Fruit fly (Drosophila melanogaster) whole organism, embryonic: ENCODE measurements around the gene CG10063.

ENCODE experiments used
- Adf1 ChIP-seq: fragments of 200-800 bp; sonication (Bioruptor generic); IDR thresholded peaks from 2 replicates; pipeline ENCODE4 v1.3.6; 2022; ENCODE audit warnings: missing biosample characterization, missing genetic modification characterization
- Aef1 ChIP-seq: fragments of 200-800 bp; sonication (Bioruptor generic); IDR thresholded peaks from 3 replicates; pipeline ENCODE4 v1.3.6; 2022; ENCODE audit warnings: missing biosample characterization, missing genetic modification characterization
- Asciz ChIP-seq: fragments of 200-800 bp; sonication (Bioruptor generic); optimal IDR thresholded peaks from 2 replicates; lab custom pipeline; 2017; ENCODE audit warnings: missing biosample characterization, mild to moderate bottlenecking, missing genetic modification characterization, missing genetic modification reagents
- CG10462 ChIP-seq: fragments of 200-800 bp; sonication (Bioruptor generic); optimal IDR thresholded peaks from 2 replicates; lab custom pipeline; 2016; ENCODE audit warnings: missing biosample characterization, missing genetic modification characterization
- CG11093 ChIP-seq: fragments of 200-800 bp; sonication (Bioruptor generic); IDR thresholded peaks from 3 replicates; pipeline ENCODE4 v1.3.6; 2022; ENCODE audit warnings: missing biosample characterization, missing genetic modification characterization
- CG11456 ChIP-seq: fragments of 200-800 bp; sonication (Bioruptor generic); IDR thresholded peaks from 3 replicates; pipeline ENCODE4 v1.3.6; 2022; ENCODE audit warnings: missing biosample characterization, missing genetic modification characterization
- CG12236 ChIP-seq: fragments of 200-800 bp; sonication (Bioruptor generic); optimal IDR thresholded peaks from 2 replicates; lab custom pipeline; 2016; ENCODE audit warnings: missing biosample characterization, missing genetic modification characterization
- CG13287 ChIP-seq: fragments of 200-800 bp; sonication (Bioruptor generic); IDR thresholded peaks from 2 replicates; pipeline ENCODE4 v1.3.6; 2022; ENCODE audit warnings: missing biosample characterization, missing genetic modification characterization; ENCODE audit not compliant: partially characterized antibody
- CG14667 ChIP-seq: fragments of 200-800 bp; sonication (Bioruptor generic); IDR thresholded peaks from 2 replicates; pipeline ENCODE4 v1.3.6; 2022; ENCODE audit warnings: missing biosample characterization, missing genetic modification characterization
- CG14965 ChIP-seq: fragments of 200-800 bp; sonication (Bioruptor generic); optimal IDR thresholded peaks from 2 replicates; lab custom pipeline; 2016; ENCODE audit warnings: missing biosample characterization, missing genetic modification characterization, borderline replicate concordance
- CG1647 ChIP-seq: fragments of 200-800 bp; sonication (Bioruptor generic); optimal IDR thresholded peaks from 3 replicates; lab custom pipeline; 2016; ENCODE audit warnings: missing biosample characterization, missing genetic modification characterization
- CG18262 ChIP-seq: fragments of 200-800 bp; optimal IDR thresholded peaks from 3 replicates; lab custom pipeline; 2019; ENCODE audit warnings: missing biosample characterization, mild to moderate bottlenecking, missing genetic modification characterization, moderate library complexity
- CG18619 ChIP-seq: fragments of 200-800 bp; sonication (Bioruptor generic); optimal IDR thresholded peaks from 3 replicates; lab custom pipeline; 2017; ENCODE audit warnings: missing biosample characterization, mild to moderate bottlenecking, missing genetic modification characterization
- CG2120 ChIP-seq: fragments of 200-800 bp; sonication (Bioruptor generic); optimal IDR thresholded peaks from 3 replicates; lab custom pipeline; 2016; ENCODE audit warnings: missing biosample characterization, missing genetic modification characterization
- CG2199 ChIP-seq: fragments of 200-800 bp; sonication (Bioruptor generic); IDR thresholded peaks from 3 replicates; pipeline ENCODE4 v1.3.6; 2022; ENCODE audit warnings: missing biosample characterization, missing genetic modification characterization
- CG2889 ChIP-seq: fragments of 200-800 bp; sonication (Bioruptor generic); IDR thresholded peaks from 3 replicates; pipeline ENCODE4 v1.3.6; 2022; ENCODE audit warnings: missing biosample characterization, missing genetic modification characterization
- CG4282 ChIP-seq: fragments of 200-800 bp; sonication (Bioruptor generic); optimal IDR thresholded peaks from 2 replicates; lab custom pipeline; 2016; ENCODE audit warnings: missing biosample characterization, missing genetic modification characterization
- CG5245 ChIP-seq: fragments of 200-800 bp; sonication (Bioruptor generic); optimal IDR thresholded peaks from 3 replicates; lab custom pipeline; 2016; ENCODE audit warnings: missing biosample characterization, missing genetic modification characterization
- CG7839 ChIP-seq: fragments of 200-800 bp; sonication (Bioruptor generic); optimal IDR thresholded peaks from 3 replicates; lab custom pipeline; 2018; ENCODE audit warnings: missing biosample characterization, mild to moderate bottlenecking, missing genetic modification characterization, moderate library complexity
- CG9437 ChIP-seq: fragments of 200-800 bp; sonication (Bioruptor generic); optimal IDR thresholded peaks from 2 replicates; lab custom pipeline; 2018; ENCODE audit warnings: missing biosample characterization, mild to moderate bottlenecking, missing genetic modification characterization
- Dad ChIP-seq: fragments of 200-800 bp; sonication (Bioruptor generic); optimal IDR thresholded peaks from 3 replicates; lab custom pipeline; 2016; ENCODE audit warnings: missing biosample characterization, missing genetic modification characterization
- Drgx ChIP-seq: fragments of 200-800 bp; sonication (Bioruptor generic); IDR thresholded peaks from 2 replicates; pipeline ENCODE4 v1.3.6; 2022; ENCODE audit warnings: missing biosample characterization, missing genetic modification characterization
- ERR ChIP-seq: fragments of 200-800 bp; sonication (Bioruptor generic); optimal IDR thresholded peaks from 2 replicates; lab custom pipeline; 2016; ENCODE audit warnings: missing biosample characterization, missing genetic modification characterization
- Gsc ChIP-seq: fragments of 200-800 bp; sonication (Bioruptor generic); IDR thresholded peaks from 2 replicates; pipeline ENCODE4 v1.3.6; 2022; ENCODE audit warnings: missing biosample characterization, missing genetic modification characterization
- HLH54F ChIP-seq: fragments of 200-800 bp; sonication (Bioruptor generic); optimal IDR thresholded peaks from 3 replicates; lab custom pipeline; 2016; ENCODE audit warnings: missing biosample characterization, missing genetic modification characterization
- Meics ChIP-seq: fragments of 200-800 bp; sonication (Bioruptor generic); optimal IDR thresholded peaks from 2 replicates; lab custom pipeline; 2017; ENCODE audit warnings: missing biosample characterization, mild to moderate bottlenecking, missing genetic modification characterization
- Nf-YA ChIP-seq: fragments of 200-800 bp; sonication (Bioruptor generic); IDR thresholded peaks from 2 replicates; pipeline ENCODE4 v1.3.6; 2022; ENCODE audit warnings: missing biosample characterization, missing genetic modification characterization
- Rx ChIP-seq: fragments of 200-800 bp; sonication (Bioruptor generic); IDR thresholded peaks from 2 replicates; pipeline ENCODE4 v1.3.6; 2022; ENCODE audit warnings: missing biosample characterization, missing genetic modification characterization
- ato ChIP-seq: fragments of 200-800 bp; sonication (Bioruptor generic); IDR thresholded peaks from 2 replicates; pipeline ENCODE4 v1.3.6; 2022; ENCODE audit warnings: missing biosample characterization, missing genetic modification characterization; ENCODE audit not compliant: partially characterized antibody
- bbx ChIP-seq: fragments of 200-800 bp; sonication (Bioruptor generic); IDR thresholded peaks from 2 replicates; pipeline ENCODE4 v1.3.6; 2022; ENCODE audit warnings: missing biosample characterization, missing genetic modification characterization; ENCODE audit not compliant: partially characterized antibody
- bowl ChIP-seq: fragments of 200-800 bp; sonication (Bioruptor generic); IDR thresholded peaks from 2 replicates; pipeline ENCODE4 v1.3.6; 2022; ENCODE audit warnings: missing biosample characterization, missing genetic modification characterization
- dmrt99B ChIP-seq: fragments of 200-800 bp; sonication (Bioruptor generic); optimal IDR thresholded peaks from 2 replicates; lab custom pipeline; 2018; ENCODE audit warnings: missing biosample characterization, mild to moderate bottlenecking, missing genetic modification characterization, moderate library complexity
- eyg ChIP-seq: fragments of 200-800 bp; sonication (Bioruptor generic); optimal IDR thresholded peaks from 3 replicates; lab custom pipeline; 2016; ENCODE audit warnings: missing biosample characterization, missing genetic modification characterization
- fd96Cb ChIP-seq: fragments of 200-800 bp; sonication (Bioruptor generic); optimal IDR thresholded peaks from 2 replicates; lab custom pipeline; 2018; ENCODE audit warnings: missing biosample characterization, mild to moderate bottlenecking, missing genetic modification characterization, moderate library complexity
- ftz-f1 ChIP-seq: fragments of 200-800 bp; sonication (Bioruptor generic); optimal IDR thresholded peaks from 2 replicates; lab custom pipeline; 2016; ENCODE audit warnings: missing biosample characterization, missing genetic modification characterization
- gcm ChIP-seq: fragments of 200-800 bp; sonication (Bioruptor generic); optimal IDR thresholded peaks from 2 replicates; lab custom pipeline; 2019; ENCODE audit warnings: missing biosample characterization, mild to moderate bottlenecking, missing genetic modification characterization, moderate library complexity
- gem ChIP-seq: fragments of 200-800 bp; sonication (Bioruptor generic); optimal IDR thresholded peaks from 2 replicates; lab custom pipeline; 2019; ENCODE audit warnings: missing biosample characterization, mild to moderate bottlenecking, missing genetic modification characterization, moderate library complexity
- ken ChIP-seq: fragments of 200-800 bp; sonication (Bioruptor generic); IDR thresholded peaks from 3 replicates; pipeline ENCODE4 v1.3.6; 2022; ENCODE audit warnings: missing biosample characterization, missing genetic modification characterization
- lmd ChIP-seq: fragments of 200-800 bp; sonication (Bioruptor generic); IDR thresholded peaks from 2 replicates; pipeline ENCODE4 v1.3.6; 2022; ENCODE audit warnings: missing biosample characterization, missing genetic modification characterization
- p53 ChIP-seq: fragments of 200-800 bp; sonication (Bioruptor generic); optimal IDR thresholded peaks from 2 replicates; lab custom pipeline; 2016; ENCODE audit warnings: missing biosample characterization, missing genetic modification characterization
- scrt ChIP-seq: fragments of 200-800 bp; sonication (Bioruptor generic); optimal IDR thresholded peaks from 2 replicates; lab custom pipeline; 2018; ENCODE audit warnings: missing biosample characterization, mild to moderate bottlenecking, missing genetic modification characterization, moderate library complexity
- sens-2 ChIP-seq: fragments of 200-800 bp; sonication (Bioruptor generic); IDR thresholded peaks from 2 replicates; pipeline ENCODE4 v1.3.6; 2022; ENCODE audit warnings: missing biosample characterization, missing genetic modification characterization
- sima ChIP-seq: fragments of 200-800 bp; sonication (Bioruptor generic); optimal IDR thresholded peaks from 2 replicates; lab custom pipeline; 2016; ENCODE audit warnings: missing biosample characterization, missing genetic modification characterization
- slp2 ChIP-seq: fragments of 200-800 bp; sonication (Bioruptor generic); optimal IDR thresholded peaks from 2 replicates; lab custom pipeline; 2016; ENCODE audit warnings: missing biosample characterization, missing genetic modification characterization
- sob ChIP-seq: fragments of 200-800 bp; sonication (Bioruptor generic); IDR thresholded peaks from 2 replicates; pipeline ENCODE4 v1.3.6; 2022; ENCODE audit warnings: missing biosample characterization, missing genetic modification characterization
- tap ChIP-seq: fragments of 200-800 bp; optimal IDR thresholded peaks from 3 replicates; lab custom pipeline; 2019; ENCODE audit warnings: missing biosample characterization, mild to moderate bottlenecking, missing genetic modification characterization, moderate library complexity
- tgo ChIP-seq: fragments of 200-800 bp; sonication (Bioruptor generic); IDR thresholded peaks from 3 replicates; pipeline ENCODE4 v1.3.6; 2022; ENCODE audit warnings: missing biosample characterization, missing genetic modification characterization
- tll ChIP-seq, 2 experiments: fragments of 200-800 bp in 1 of 2; fragments of >200 bp in 1 of 2; sonication (Bioruptor generic) in 1 of 2; optimal IDR thresholded peaks; 2 replicates each; lab custom pipeline; 2017 to 2019; ENCODE audit warnings: missing biosample characterization in 2 of 2, missing genetic modification characterization in 2 of 2, mild to moderate bottlenecking in 1 of 2, moderate library complexity in 1 of 2
- toy ChIP-seq: fragments of 200-800 bp; sonication (Bioruptor generic); IDR thresholded peaks from 2 replicates; pipeline ENCODE4 v1.3.6; 2022; ENCODE audit warnings: missing biosample characterization, missing genetic modification characterization
- z ChIP-seq: fragments of 200-800 bp; sonication (Bioruptor generic); IDR thresholded peaks from 3 replicates; pipeline ENCODE4 v1.3.6; 2022; ENCODE audit warnings: missing biosample characterization, missing genetic modification characterization

Gene CG10063

DNA sequence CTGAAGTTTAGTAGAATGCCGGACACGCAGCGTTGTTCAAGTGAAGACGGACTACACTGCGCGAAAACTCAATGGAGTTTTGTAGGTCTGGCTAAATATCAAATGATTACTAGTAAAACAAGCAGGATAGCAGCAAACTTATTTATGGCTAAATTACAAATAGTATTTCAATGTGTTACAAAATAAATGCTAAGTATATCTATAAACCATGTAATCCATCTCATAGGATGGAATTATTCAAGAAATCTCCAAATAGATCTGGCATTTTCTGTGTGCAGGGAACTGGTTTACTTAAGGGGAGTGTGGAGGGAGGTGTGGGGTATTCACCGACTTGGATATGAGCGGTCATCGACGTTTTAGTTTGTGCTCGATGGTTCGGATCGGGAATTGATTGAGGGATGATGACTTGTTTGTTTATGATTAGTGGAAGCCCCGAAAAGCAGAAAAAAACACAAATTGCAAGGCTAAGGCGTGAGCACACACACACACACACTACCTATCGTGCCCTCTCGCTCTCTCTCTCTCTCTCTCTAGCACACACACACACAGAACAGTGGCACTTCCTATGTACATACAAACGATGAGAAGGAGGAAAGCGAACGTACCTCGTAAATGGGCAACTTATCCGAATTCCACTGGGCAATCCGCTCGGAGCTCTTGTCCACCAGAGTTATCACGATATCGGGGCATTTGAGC lies 8.3 kb downstream of the CG10063 start (continued):
- TF ChIP-seq CG18262 (tag; lab: Kevin White, UChicago), result peak; percentile 86
- TF ChIP-seq sima, result peak; percentile 27
- TF ChIP-seq bowl (GFP tag; lab: Robert Waterston, UW), result peak; percentile 40; the same call in 1 of the 2 replicates
- peak; percentile 82 for TF ChIP-seq CG12236 (GFP tag; lab: Kevin White, UChicago)
- TF ChIP-seq tgo (GFP tag; lab: Robert Waterston, UW), result peak; percentile 82
- peak; percentile 71 for TF ChIP-seq sob
- TF ChIP-seq ken (GFP tag; lab: Robert Waterston, UW), result 0 out of 3 replicates have a peak, but pooled peaks have one; percentile 20
- peak; percentile 51; the same call in 1 of the 3 replicates for TF ChIP-seq CG11456
- TF ChIP-seq gem (tag; lab: Kevin White, UChicago), result peak; percentile 91
- peak; percentile 73 for TF ChIP-seq ERR (GFP tag; lab: Kevin White, UChicago)
- peak; percentile 81 for TF ChIP-seq Meics (GFP tag; lab: Kevin White, UChicago)
- no peak for TF ChIP-seq z (GFP tag; lab: Robert Waterston, UW)
- peak; percentile 75 for TF ChIP-seq HLH54F (GFP tag; lab: Kevin White, UChicago)
- TF ChIP-seq CG10462, result peak; percentile 79
- peak; percentile 38; the same call in 1 of the 2 replicates for TF ChIP-seq Nf-YA (GFP tag; lab: Robert Waterston, UW)
- TF ChIP-seq Drgx, result peak; percentile 70
- no peak for TF ChIP-seq bbx (GFP tag; lab: Robert Waterston, UW)
- peak; percentile 83 for TF ChIP-seq slp2 (GFP tag; lab: Kevin White, UChicago)
- peak; percentile 80 for TF ChIP-seq tap (tag; lab: Kevin White, UChicago)
- TF ChIP-seq CG2120 (GFP tag; lab: Kevin White, UChicago), result peak; percentile 82
- peak; percentile 64 for TF ChIP-seq CG14667 (GFP tag; lab: Robert Waterston, UW)
- peak; percentile 72 for TF ChIP-seq Aef1 (GFP tag; lab: Robert Waterston, UW)
- TF ChIP-seq ftz-f1 (GFP tag; lab: Kevin White, UChicago), result no peak
- peak; percentile 78; the same call in 1 of the 3 replicates for TF ChIP-seq CG2199 (GFP tag; lab: Robert Waterston, UW)
- TF ChIP-seq sens-2, result 0 out of 2 replicates have a peak, but pooled peaks have one; percentile 61
- peak; percentile 55; the same call in 2 of the 3 replicates for TF ChIP-seq CG2889 (GFP tag; lab: Robert Waterston, UW)
- TF ChIP-seq gcm, result peak; percentile 61
- TF ChIP-seq CG11093 (GFP tag; lab: Robert Waterston, UW), result 0 out of 3 replicates have a peak, but pooled peaks have one; percentile 53
- peak; percentile 30; the same call in 1 of the 2 replicates for TF ChIP-seq Adf1
- TF ChIP-seq CG9437 (GFP tag; lab: Kevin White, UChicago), result peak; percentile 79
- peak; percentile 22 for TF ChIP-seq Dad (GFP tag; lab: Kevin White, UChicago)
- no peak for TF ChIP-seq CG13287 (GFP tag; lab: Robert Waterston, UW)
- no peak for TF ChIP-seq CG14965 (GFP tag; lab: Kevin White, UChicago)
- peak; percentile 81 for TF ChIP-seq lmd (GFP tag; lab: Robert Waterston, UW)
- TF ChIP-seq Asciz (GFP tag; lab: Kevin White, UChicago), result peak; percentile 65
- TF ChIP-seq ato, result no peak
- TF ChIP-seq CG18619 (GFP tag; lab: Kevin White, UChicago), result peak; percentile 64
- TF ChIP-seq toy, result no peak
- TF ChIP-seq Rx (GFP tag; lab: Robert Waterston, UW), result no peak
- TF ChIP-seq p53 (GFP tag; lab: Kevin White, UChicago), result peak; percentile 35
- no peak for TF ChIP-seq tll (GFP tag; optimal IDR thresholded peaks at IDR 0.05; lab: Kevin White, UChicago)
- peak; percentile 85 for TF ChIP-seq fd96Cb (tag; lab: Kevin White, UChicago)
- peak; percentile 65 for TF ChIP-seq CG1647 (GFP tag; lab: Kevin White, UChicago)
- TF ChIP-seq scrt, result peak; percentile 55
- TF ChIP-seq dmrt99B (tag; lab: Kevin White, UChicago), result peak; percentile 91
- TF ChIP-seq CG4282, result no peak
- peak; percentile 64 for TF ChIP-seq CG5245 (GFP tag; lab: Kevin White, UChicago)
- no peak for TF ChIP-seq eyg (GFP tag; lab: Kevin White, UChicago)
- peak; percentile 89 for TF ChIP-seq CG7839 (tag; lab: Kevin White, UChicago)
- no peak for TF ChIP-seq Gsc (GFP tag; lab: Robert Waterston, UW)
